Fruit fly (Drosophila melanogaster) whole organism, embryonic: Measurements from ENCODE around the gene Cog1.
A peak's percentile ranks its signal among the peaks of the same experiment; 100 is the strongest.

Experiments used
- CG12659 ChIP-seq: fragments of 200-800 bp; sonication (Bioruptor generic); optimal IDR thresholded peaks from 3 replicates; lab custom pipeline; 2017; ENCODE audit warnings: mild to moderate bottlenecking, missing biosample characterization, missing genetic modification reagents, missing genetic modification characterization
- CG2889 ChIP-seq: fragments of 200-800 bp; sonication (Bioruptor generic); IDR thresholded peaks from 3 replicates; pipeline ENCODE4 v1.3.6; 2022; ENCODE audit warnings: missing biosample characterization, missing genetic modification characterization
- CG6272 ChIP-seq: fragments of 200-800 bp; sonication (Bioruptor generic); IDR thresholded peaks from 2 replicates; pipeline ENCODE4 v1.3.6; 2022; ENCODE audit warnings: missing biosample characterization, missing genetic modification characterization
- CG8089 ChIP-seq: fragments of 200-800 bp; sonication (Bioruptor generic); optimal IDR thresholded peaks from 3 replicates; lab custom pipeline; 2016; ENCODE audit warnings: missing biosample characterization, missing genetic modification characterization
- Chrac-16 ChIP-seq: fragments of 200-800 bp; sonication (Bioruptor generic); optimal IDR thresholded peaks from 3 replicates; lab custom pipeline; 2016; ENCODE audit warnings: missing biosample characterization, missing genetic modification characterization
- Dbx ChIP-seq: fragments of 200-800 bp; sonication (Bioruptor generic); IDR thresholded peaks from 3 replicates; pipeline ENCODE4 v1.3.6; 2022; ENCODE audit warnings: missing biosample characterization, missing genetic modification characterization
- Lhr ChIP-seq: fragments of 200-800 bp; sonication (Bioruptor generic); optimal IDR thresholded peaks from 3 replicates; lab custom pipeline; 2017; ENCODE audit warnings: mild to moderate bottlenecking, missing biosample characterization, missing genetic modification reagents, missing genetic modification characterization
- NK7.1 ChIP-seq: fragments of 200-800 bp; sonication (Bioruptor generic); optimal IDR thresholded peaks from 3 replicates; lab custom pipeline; 2016; ENCODE audit warnings: missing biosample characterization, missing genetic modification characterization
- pan ChIP-seq, 4 experiments: fragments of >200 bp in 3 of 4; fragments of 200-800 bp in 1 of 4; sonication (Bioruptor generic) in 1 of 4; optimal IDR thresholded peaks in 3 of 4; IDR thresholded peaks in 1 of 4; 2 replicates each; pipeline versions ENCODE4 v1.3.6 to Lab custom; 2017 to 2022; ENCODE audit warnings: missing biosample characterization in 2 of 4, missing genetic modification characterization in 2 of 4, mixed read lengths in 1 of 4

- TF ChIP-seq CG12659 (GFP tag; lab: Kevin White, UChicago): no peak
- TF ChIP-seq CG2889 (GFP tag; lab: Robert Waterston, UW): no peak
- no peak for TF ChIP-seq Lhr (GFP tag; lab: Kevin White, UChicago)
- no peak for TF ChIP-seq Chrac-16 (GFP tag; lab: Kevin White, UChicago)
- no peak for TF ChIP-seq pan (optimal IDR thresholded peaks at IDR 0.05; lab: Kevin White, UChicago)
- no peak for TF ChIP-seq pan (GFP tag; optimal IDR thresholded peaks at IDR 0.05 in 1 of 2, IDR thresholded peaks at IDR 0.05 in 1 of 2)
- no peak for TF ChIP-seq NK7.1 (GFP tag; lab: Kevin White, UChicago)
- TF ChIP-seq CG8089 (GFP tag; lab: Kevin White, UChicago): no peak
- peak; percentile 33; the same call in 1 of the 2 replicates for TF ChIP-seq CG6272 (GFP tag; lab: Robert Waterston, UW)
- no peak for TF ChIP-seq Dbx (GFP tag; lab: Robert Waterston, UW)
Observed at dm6 chr3R:12222093-12222492, 2.6 kb upstream of the Cog1 start, which contains the start of gene Rsbp15.
